Worm (Caenorhabditis elegans) whole organism, young adult: ENCODE data around the gene rnf-113.

Experiments used
- ZK185.1 ChIP-seq: sonication (generic microtip); optimal IDR thresholded peaks from 2 replicates; lab custom pipeline; 2016; ENCODE audit warnings: mild to moderate bottlenecking, missing genetic modification characterization, missing compliant biosample characterization; ENCODE audit not compliant: poor library complexity, severe bottlenecking
- ama-1 ChIP-seq, 3 experiments: fragments of 150-350 bp in 1 of 3; sonication (generic microtip) in 2 of 3; optimal IDR thresholded peaks; 2 replicates each; lab custom pipeline; 2014 to 2018; ENCODE audit warnings: missing biosample characterization in 2 of 3, missing genetic modification characterization in 2 of 3, missing genetic modification reagents in 2 of 3
- bed-2 ChIP-seq: fragments of 200-800 bp; sonication (Bioruptor generic); IDR thresholded peaks from 2 replicates; pipeline ENCODE4 v1.3.6; 2022; ENCODE audit warnings: missing genetic modification reagents, missing genetic modification characterization, missing compliant biosample characterization
- ceh-58 ChIP-seq: fragments of 200-800 bp; sonication (Bioruptor generic); IDR thresholded peaks from 2 replicates; pipeline ENCODE4 v1.3.6; 2022; ENCODE audit warnings: missing genetic modification characterization, missing compliant biosample characterization
- ceh-91 ChIP-seq: fragments of 200-800 bp; sonication (Bioruptor generic); IDR thresholded peaks from 2 replicates; pipeline ENCODE4 v1.3.6; 2022; ENCODE audit warnings: missing genetic modification reagents, missing genetic modification characterization, missing compliant biosample characterization
- hlh-12 ChIP-seq: sonication (generic microtip); optimal IDR thresholded peaks from 2 replicates; lab custom pipeline; 2016; ENCODE audit warnings: missing genetic modification characterization, missing compliant biosample characterization
- ztf-3 ChIP-seq: fragments of 200-800 bp; sonication (Bioruptor generic); optimal IDR thresholded peaks from 2 replicates; lab custom pipeline; 2018; ENCODE audit warnings: mild to moderate bottlenecking, missing genetic modification characterization, missing compliant biosample characterization

DNA sequence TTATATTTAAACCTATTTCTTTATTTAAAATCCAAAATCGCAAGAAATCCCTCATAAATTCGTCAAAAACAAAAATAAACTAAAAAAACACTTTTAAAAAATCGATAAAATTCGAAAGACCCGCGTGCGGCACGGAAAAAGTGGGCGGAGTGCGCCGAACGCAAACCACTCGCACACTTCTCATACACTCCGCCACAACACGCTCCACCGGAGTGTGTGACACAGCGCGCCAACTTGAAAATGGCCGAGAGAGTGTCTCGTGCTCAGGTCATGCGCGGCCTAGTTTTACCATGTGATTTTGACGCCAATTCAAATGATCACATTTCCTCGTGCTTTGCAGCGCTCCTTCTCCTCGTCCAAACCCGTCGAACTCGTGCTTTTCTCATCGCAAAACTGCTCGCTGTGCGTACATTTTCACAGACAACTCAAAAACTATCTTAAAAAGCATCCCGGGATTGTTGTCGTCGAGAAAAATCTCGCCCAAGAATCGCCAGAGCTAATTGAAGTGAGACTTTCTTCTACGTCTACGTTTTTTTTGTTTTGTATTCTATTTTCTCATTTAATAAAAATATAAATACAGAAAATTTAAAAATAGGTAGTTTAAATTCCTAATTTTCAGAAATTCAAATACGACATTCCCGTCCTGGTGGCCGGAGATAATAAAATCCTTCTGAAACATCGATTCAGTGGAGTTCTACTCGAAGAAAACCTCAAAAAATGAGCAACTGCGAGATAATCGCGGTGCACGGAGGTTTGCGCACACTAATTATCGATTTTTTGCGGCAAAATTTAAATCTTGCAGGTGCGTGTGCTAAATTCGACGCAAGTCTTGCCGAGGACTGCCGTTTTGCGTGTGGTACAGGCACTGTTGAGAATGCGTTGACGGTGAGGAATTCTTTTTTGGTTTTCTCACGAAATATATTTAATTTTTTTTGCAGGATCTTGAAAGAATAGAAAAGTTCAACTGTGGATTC, 1.9 kb upstream of the rnf-113 start, which contains the start of gene tasp-1:
- TF ChIP-seq bed-2 (peak; percentile 99), ZK185.1 (tag; lab: Kevin White, UChicago) (peak; percentile 99), ceh-58 (peak; percentile 97), ceh-91 (peak; percentile 99), ztf-3 (GFP tag; lab: Kevin White, UChicago) (peak; percentile 99), hlh-12 (tag; lab: Kevin White, UChicago) (no peak), ama-1 (optimal IDR thresholded peaks at IDR 0.05; lab: Kevin White, UChicago) (no peak), ama-1 (GFP tag; optimal IDR thresholded peaks at IDR 0.05; lab: Kevin White, UChicago) (peak; percentile 61 to 86)
